Fruit fly (Drosophila melanogaster): ENCODE data around the gene CG1607.

DNA sequence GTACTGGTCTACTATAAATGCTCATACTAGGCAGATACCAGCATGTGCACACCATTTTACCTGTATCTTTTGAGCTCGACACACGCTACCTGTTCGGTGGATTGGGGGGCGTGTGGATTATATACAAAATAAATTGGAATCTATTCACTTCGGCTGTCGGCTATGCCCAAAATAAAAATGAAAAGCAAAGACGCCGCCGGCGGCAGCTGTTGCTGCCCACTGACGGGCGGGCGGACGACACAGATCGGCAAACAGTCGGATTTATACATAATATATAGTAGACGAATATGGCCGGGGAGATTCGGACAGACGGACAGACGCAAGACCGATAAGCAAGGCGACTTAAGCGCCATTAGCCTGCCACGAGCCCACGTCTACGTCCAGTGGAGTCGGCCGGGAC lies 56.9 kb downstream of the CG1607 start:
- TF ChIP-seq Blimp-1 (GFP tag; optimal IDR thresholded peaks at IDR 0.05) (no peak), eg (GFP tag; IDR thresholded peaks at IDR 0.05) (no peak), CG3919 (GFP tag; optimal IDR thresholded peaks at IDR 0.05) (no peak)

All from whole organism, prepupa.